Worm (Caenorhabditis elegans) whole organism, young adult: ENCODE results near the gene snx-13.
"Not testable (repeated sequence)": the region's sequence is repeated elsewhere in the genome, so short reads cannot be mapped to it uniquely, and the experiment has no call there.

Experiments
- B0019.2 ChIP-seq: fragments of 200-800 bp; sonication (Bioruptor generic); conservative IDR thresholded peaks from 2 replicates; pipeline ENCODE4 v1.3.6; 2022; ENCODE audit warnings: missing genetic modification reagents, missing genetic modification characterization, missing compliant biosample characterization
- B0035.1 ChIP-seq: sonication (generic microtip); optimal IDR thresholded peaks from 2 replicates; lab custom pipeline; 2016; ENCODE audit warnings: missing genetic modification characterization, mild to moderate bottlenecking, missing compliant biosample characterization, missing genotype, missing genetic modification reagents
- B0261.1 ChIP-seq: sonication (generic microtip); optimal IDR thresholded peaks from 2 replicates; lab custom pipeline; 2016; ENCODE audit warnings: mild to moderate bottlenecking, missing genetic modification characterization, moderate library complexity, missing compliant biosample characterization
- C17E4.6 ChIP-seq: fragments of 200-800 bp; sonication (Bioruptor generic); IDR thresholded peaks from 2 replicates; pipeline ENCODE4 v1.3.6; 2022; ENCODE audit warnings: missing genetic modification reagents, missing genetic modification characterization, missing compliant biosample characterization
- D2030.7 ChIP-seq: fragments of 200-800 bp; sonication (Bioruptor generic); IDR thresholded peaks from 2 replicates; pipeline ENCODE4 v1.3.6; 2022; ENCODE audit warnings: missing genetic modification reagents, missing genetic modification characterization, missing compliant biosample characterization
- F39B2.1 ChIP-seq: fragments of 200-800 bp; sonication (Bioruptor generic); IDR thresholded peaks from 2 replicates; pipeline ENCODE4 v1.3.6; 2022; ENCODE audit warnings: missing genetic modification reagents, missing genetic modification characterization, missing compliant biosample characterization
- F57C9.4 ChIP-seq: sonication (generic microtip); optimal IDR thresholded peaks from 2 replicates; lab custom pipeline; 2017; ENCODE audit warnings: mild to moderate bottlenecking, missing genetic modification characterization, missing compliant biosample characterization
- Y67H2A.10 ChIP-seq: fragments of 200-800 bp; sonication (Bioruptor generic); conservative IDR thresholded peaks from 2 replicates; pipeline ENCODE4 v1.3.6; 2022; ENCODE audit warnings: missing genetic modification reagents, missing genetic modification characterization, missing compliant biosample characterization
- aptf-2 ChIP-seq: fragments of 200-800 bp; sonication (Bioruptor generic); conservative IDR thresholded peaks from 2 replicates; pipeline ENCODE4 v1.3.6; 2022; ENCODE audit warnings: missing genetic modification reagents, missing genetic modification characterization, missing compliant biosample characterization
- aptf-3 ChIP-seq: fragments of 200-800 bp; sonication (Bioruptor generic); IDR thresholded peaks from 2 replicates; pipeline ENCODE4 v1.3.6; 2022; ENCODE audit warnings: missing genetic modification characterization, missing compliant biosample characterization
- attf-5 ChIP-seq: fragments of 200-800 bp; sonication (Bioruptor generic); optimal IDR thresholded peaks from 2 replicates; lab custom pipeline; 2018; ENCODE audit warnings: mild to moderate bottlenecking, missing genetic modification characterization, missing compliant biosample characterization
- attf-6 ChIP-seq: fragments of 200-800 bp; sonication (Bioruptor generic); IDR thresholded peaks from 2 replicates; pipeline ENCODE4 v1.3.6; 2022; ENCODE audit warnings: missing genetic modification reagents, missing genetic modification characterization, missing compliant biosample characterization
- bed-2 ChIP-seq: fragments of 200-800 bp; sonication (Bioruptor generic); IDR thresholded peaks from 2 replicates; pipeline ENCODE4 v1.3.6; 2022; ENCODE audit warnings: missing genetic modification reagents, missing genetic modification characterization, missing compliant biosample characterization
- cebp-1 ChIP-seq, 2 experiments: fragments of 200-800 bp in 1 of 2; sonication (Bioruptor generic) in 1 of 2; sonication (generic microtip) in 1 of 2; IDR thresholded peaks in 1 of 2; optimal IDR thresholded peaks in 1 of 2; 2 replicates each; pipeline versions ENCODE4 v1.3.6 to Lab custom; 2017 to 2022; ENCODE audit warnings: missing compliant biosample characterization in 2 of 2, missing genetic modification characterization in 2 of 2, mild to moderate bottlenecking in 1 of 2, missing genetic modification reagents in 1 of 2, moderate library complexity in 1 of 2
- ceh-27 ChIP-seq: fragments of 200-800 bp; sonication (Bioruptor generic); optimal IDR thresholded peaks from 2 replicates; lab custom pipeline; 2018; ENCODE audit warnings: mild to moderate bottlenecking, missing genetic modification characterization, moderate library complexity, missing compliant biosample characterization
- ceh-40 ChIP-seq: fragments of 200-800 bp; sonication (Bioruptor generic); IDR thresholded peaks from 2 replicates; pipeline ENCODE4 v1.3.6; 2022; ENCODE audit warnings: missing genetic modification characterization, missing compliant biosample characterization
- ceh-91 ChIP-seq: fragments of 200-800 bp; sonication (Bioruptor generic); IDR thresholded peaks from 2 replicates; pipeline ENCODE4 v1.3.6; 2022; ENCODE audit warnings: missing genetic modification reagents, missing genetic modification characterization, missing compliant biosample characterization
- dox-1 ChIP-seq: fragments of 200-800 bp; sonication (Bioruptor generic); IDR thresholded peaks from 2 replicates; pipeline ENCODE4 v1.3.6; 2022; ENCODE audit warnings: missing genetic modification reagents, missing genetic modification characterization, missing compliant biosample characterization
- dpl-1 ChIP-seq: fragments of 150-350 bp; optimal IDR thresholded peaks from 2 replicates; lab custom pipeline; 2014; ENCODE audit warnings: missing biosample characterization, missing genetic modification reagents, missing genetic modification characterization
- hlh-12 ChIP-seq: sonication (generic microtip); optimal IDR thresholded peaks from 2 replicates; lab custom pipeline; 2016; ENCODE audit warnings: missing genetic modification characterization, missing compliant biosample characterization
- hmg-1.2 ChIP-seq: fragments of 200-800 bp; sonication (Bioruptor generic); IDR thresholded peaks from 2 replicates; pipeline ENCODE4 v1.3.6; 2022; ENCODE audit warnings: missing genetic modification reagents, missing genetic modification characterization, missing compliant biosample characterization
- hsf-1 ChIP-seq: fragments of 200-800 bp; sonication (Bioruptor generic); IDR thresholded peaks from 2 replicates; pipeline ENCODE4 v1.3.6; 2022; ENCODE audit warnings: missing genetic modification reagents, missing genetic modification characterization, missing compliant biosample characterization
- lag-1 ChIP-seq: fragments of 200-800 bp; sonication (Bioruptor generic); IDR thresholded peaks from 2 replicates; pipeline ENCODE4 v1.3.6; 2022; ENCODE audit warnings: missing genetic modification reagents, missing genetic modification characterization, missing compliant biosample characterization
- let-526 ChIP-seq: fragments of 200-800 bp; sonication (Bioruptor generic); IDR thresholded peaks from 2 replicates; pipeline ENCODE4 v1.3.6; 2022; ENCODE audit warnings: missing genetic modification reagents, missing genetic modification characterization, missing compliant biosample characterization
- let-607 ChIP-seq, 2 experiments: fragments of 200-800 bp in 1 of 2; sonication (Bioruptor generic) in 1 of 2; sonication (generic microtip) in 1 of 2; optimal IDR thresholded peaks; 2 replicates each; lab custom pipeline; 2016 to 2018; ENCODE audit warnings: mild to moderate bottlenecking in 2 of 2, missing compliant biosample characterization in 2 of 2, missing genetic modification characterization in 2 of 2, moderate library complexity in 2 of 2, missing genotype in 1 of 2
- lin-35 ChIP-seq, 3 experiments: fragments of 150-350 bp in 2 of 3; sonication (generic microtip) in 1 of 3; optimal IDR thresholded peaks; 2 replicates each; lab custom pipeline; 2014 to 2018; ENCODE audit warnings: missing biosample characterization in 3 of 3, missing genetic modification characterization in 3 of 3, missing genetic modification reagents in 3 of 3
- nfya-1 ChIP-seq: sonication (generic microtip); optimal IDR thresholded peaks from 2 replicates; lab custom pipeline; 2017; ENCODE audit warnings: antibody characterized with exemption, missing compliant biosample characterization, missing genetic modification characterization, borderline replicate concordance; ENCODE audit not compliant: insufficient read depth
- nhr-27 ChIP-seq: fragments of 200-800 bp; sonication (Bioruptor generic); optimal IDR thresholded peaks from 2 replicates; lab custom pipeline; 2018; ENCODE audit warnings: mild to moderate bottlenecking, missing genetic modification characterization, moderate library complexity, missing compliant biosample characterization
- nhr-80 ChIP-seq: sonication (generic microtip); optimal IDR thresholded peaks from 2 replicates; lab custom pipeline; 2016; ENCODE audit warnings: missing genetic modification characterization, missing compliant biosample characterization
- rpc-1 ChIP-seq, 2 experiments: fragments of 150-350 bp in 1 of 2; sonication (generic microtip) in 1 of 2; optimal IDR thresholded peaks; 2 replicates each; lab custom pipeline; 2014 to 2018; ENCODE audit warnings: missing biosample characterization in 1 of 2, missing genetic modification characterization in 1 of 2, missing genetic modification reagents in 1 of 2, missing genotype in 1 of 2
- sea-2 ChIP-seq: fragments of 200-800 bp; sonication (Bioruptor generic); IDR thresholded peaks from 2 replicates; pipeline ENCODE4 v1.3.6; 2022; ENCODE audit warnings: missing genetic modification characterization, missing compliant biosample characterization
- snpc-4 ChIP-seq, 5 experiments: fragments of 150-350 bp in 1 of 5; sonication (generic microtip) in 4 of 5; optimal IDR thresholded peaks; 2 replicates each; lab custom pipeline; 2014 to 2018; ENCODE audit warnings: missing genetic modification characterization in 5 of 5, missing biosample characterization in 3 of 5, antibody characterized with exemption in 2 of 5, mild to moderate bottlenecking in 2 of 5, missing compliant biosample characterization in 2 of 5, missing genotype in 2 of 5, moderate library complexity in 2 of 5, missing genetic modification reagents in 1 of 5
- tbp1 ChIP-seq: fragments of 200-800 bp; sonication (Bioruptor generic); optimal IDR thresholded peaks from 2 replicates; lab custom pipeline; 2018; ENCODE audit warnings: mild to moderate bottlenecking, missing genetic modification characterization, missing compliant biosample characterization
- tlf-1 ChIP-seq: fragments of 200-800 bp; sonication (Bioruptor generic); optimal IDR thresholded peaks from 2 replicates; lab custom pipeline; 2018; ENCODE audit warnings: mild to moderate bottlenecking, missing genetic modification characterization, missing compliant biosample characterization
- ztf-25 ChIP-seq: fragments of 200-800 bp; sonication (Bioruptor generic); IDR thresholded peaks from 2 replicates; pipeline ENCODE4 v1.3.6; 2022; ENCODE audit warnings: missing genetic modification reagents, missing genetic modification characterization, missing compliant biosample characterization
- ztf-26 ChIP-seq: sonication (generic microtip); optimal IDR thresholded peaks from 2 replicates; lab custom pipeline; 2017; ENCODE audit warnings: missing genetic modification characterization, missing compliant biosample characterization
- ztf-6 ChIP-seq: fragments of 200-800 bp; sonication (Bioruptor generic); IDR thresholded peaks from 2 replicates; pipeline ENCODE4 v1.3.6; 2022; ENCODE audit warnings: missing genetic modification reagents, missing genetic modification characterization, missing compliant biosample characterization

snx-13 gene

ce11 chrIV:17087384-17088099 lies at the start of gene snx-13, which contains the start of gene snr-1 (continued):
- TF ChIP-seq cebp-1 (GFP tag; IDR thresholded peaks at IDR 0.05; lab: Robert Waterston, UW) (peak; percentile 43; the same call in 1 of the 2 replicates), cebp-1 (tag; optimal IDR thresholded peaks at IDR 0.05; lab: Kevin White, UChicago) (peak; percentile 67), ztf-25 (GFP tag; lab: Robert Waterston, UW) (no peak), F57C9.4 (tag; lab: Kevin White, UChicago) (no peak), nfya-1 (tag; lab: Kevin White, UChicago) (no peak)

- TF ChIP-seq cebp-1 (GFP tag; IDR thresholded peaks at IDR 0.05; lab: Robert Waterston, UW) = no peak
- no peak for TF ChIP-seq cebp-1 (tag; optimal IDR thresholded peaks at IDR 0.05; lab: Kevin White, UChicago)
- no peak for TF ChIP-seq sea-2 (GFP tag; lab: Robert Waterston, UW)
- TF ChIP-seq ceh-27 = no peak
- no peak for TF ChIP-seq aptf-3 (GFP tag; lab: Robert Waterston, UW)
- TF ChIP-seq bed-2 = no peak
- no peak for TF ChIP-seq attf-5 (GFP tag; lab: Kevin White, UChicago)
- no peak for TF ChIP-seq lin-35 (GFP tag; optimal IDR thresholded peaks at IDR 0.05; lab: Kevin White, UChicago)
- TF ChIP-seq lag-1 (GFP tag; lab: Robert Waterston, UW) = no peak
- TF ChIP-seq Y67H2A.10 (GFP tag; lab: Robert Waterston, UW) = no peak
- no peak for TF ChIP-seq dox-1 (GFP tag; lab: Robert Waterston, UW)
- TF ChIP-seq ceh-40 (GFP tag; lab: Robert Waterston, UW) = no peak
- TF ChIP-seq B0035.1 = no peak
- no peak for TF ChIP-seq aptf-2 (GFP tag; lab: Robert Waterston, UW)
- no peak for TF ChIP-seq ceh-91 (GFP tag; lab: Robert Waterston, UW)
- no peak for TF ChIP-seq ztf-26
- TF ChIP-seq hsf-1 (GFP tag; lab: Robert Waterston, UW) = no peak
- no peak for TF ChIP-seq let-607 (tag; optimal IDR thresholded peaks at IDR 0.05; lab: Kevin White, UChicago)
- TF ChIP-seq D2030.7 (GFP tag; lab: Robert Waterston, UW) = no peak
- no peak for TF ChIP-seq B0019.2
These were observed 43.9 kb upstream of the snx-13 start, which contains the start of the genes Y116A8C.37 and Y116A8C.38 for ce11 chrIV:17131035-17131595. Gene Y116A8C.37 (minus strand): TSS chrIV:17131135. Gene Y116A8C.38 (plus strand): TSS chrIV:17131545.

ce11 chrIV:17127224-17127623 lies 40.0 kb upstream of the snx-13 start:
- 0 out of 2 replicates have a peak, but pooled peaks have one; percentile 15 for TF ChIP-seq hmg-1.2 (GFP tag; lab: Robert Waterston, UW)
- TF ChIP-seq snpc-4 (GFP tag; optimal IDR thresholded peaks at IDR 0.05; lab: Kevin White, UChicago); rpc-1 (optimal IDR thresholded peaks at IDR 0.05; lab: Kevin White, UChicago): not testable (repeated sequence)
- TF ChIP-seq snpc-4 (tag; optimal IDR thresholded peaks at IDR 0.05; lab: Kevin White, UChicago) = peak in 1 of 4 experiments; percentile 82
- TF ChIP-seq rpc-1 (tag; optimal IDR thresholded peaks at IDR 0.05; lab: Kevin White, UChicago) = peak; percentile 65
- TF ChIP-seq dox-1 (GFP tag; lab: Robert Waterston, UW) = 0 out of 2 replicates have a peak, but pooled peaks have one; percentile 8
- peak; percentile 53 for TF ChIP-seq B0261.1
- 0 out of 2 replicates have a peak, but pooled peaks have one; percentile 19 for TF ChIP-seq attf-6 (GFP tag; lab: Robert Waterston, UW)
- TF ChIP-seq tbp1 (GFP tag; lab: Kevin White, UChicago) = peak; percentile 82
- 0 out of 2 replicates have a peak, but pooled peaks have one; percentile 56 for TF ChIP-seq ztf-25 (GFP tag; lab: Robert Waterston, UW)

ce11 chrIV:17126512-17126911 lies 39.3 kb upstream of the snx-13 start:
- TF ChIP-seq snpc-4 (GFP tag; optimal IDR thresholded peaks at IDR 0.05; lab: Kevin White, UChicago) (no peak), snpc-4 (tag; optimal IDR thresholded peaks at IDR 0.05; lab: Kevin White, UChicago) (no peak), nhr-80 (tag; lab: Kevin White, UChicago) (no peak), tlf-1 (no peak), F39B2.1 (GFP tag; lab: Robert Waterston, UW) (no peak), dpl-1 (GFP tag; lab: Kevin White, UChicago) (no peak), C17E4.6 (no peak), let-526 (GFP tag; lab: Robert Waterston, UW) (no peak), nhr-27 (no peak), hsf-1 (GFP tag; lab: Robert Waterston, UW) (no peak), ceh-40 (GFP tag; lab: Robert Waterston, UW) (no peak), aptf-3 (GFP tag; lab: Robert Waterston, UW) (no peak), ztf-26 (no peak), hlh-12 (tag; lab: Kevin White, UChicago) (no peak), ztf-6 (GFP tag; lab: Robert Waterston, UW) (no peak)
